Worm (Caenorhabditis elegans): Measurements from ENCODE around the gene F16F9.3.

The F16F9.3 gene

DNA sequence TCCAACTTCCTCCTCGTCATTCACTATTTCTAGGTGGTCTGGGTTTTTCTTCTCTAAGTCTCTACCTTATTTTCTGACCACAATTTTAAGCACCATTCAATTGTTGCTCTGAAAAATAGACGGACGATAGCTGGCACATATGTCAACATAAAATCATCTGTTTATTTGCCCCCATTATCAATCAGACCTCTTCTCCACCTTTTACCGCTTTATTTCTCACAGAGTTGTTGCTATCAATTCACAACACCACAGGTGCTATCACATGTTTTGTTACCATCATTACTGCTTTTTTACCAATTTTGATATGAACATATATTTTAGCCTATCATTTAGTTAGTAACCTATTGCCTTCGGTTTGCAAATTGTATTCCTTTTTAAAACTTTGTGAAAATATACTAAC lies 35.3 kb downstream of the F16F9.3 start (continued):
- TF ChIP-seq hlh-30 (tag; optimal IDR thresholded peaks at IDR 0.05; ENCODE audit: insufficient read depth), result peak; percentile 11
- TF ChIP-seq pqm-1 (tag; optimal IDR thresholded peaks at IDR 0.05), result peak; percentile 19
- TF ChIP-seq lin-1 (GFP tag; IDR thresholded peaks at IDR 0.05), result no peak
- no peak for TF ChIP-seq T20F7.1 (GFP tag; optimal IDR thresholded peaks at IDR 0.05)
- TF ChIP-seq lim-7 (GFP tag; IDR thresholded peaks at IDR 0.05), result no peak

DNA sequence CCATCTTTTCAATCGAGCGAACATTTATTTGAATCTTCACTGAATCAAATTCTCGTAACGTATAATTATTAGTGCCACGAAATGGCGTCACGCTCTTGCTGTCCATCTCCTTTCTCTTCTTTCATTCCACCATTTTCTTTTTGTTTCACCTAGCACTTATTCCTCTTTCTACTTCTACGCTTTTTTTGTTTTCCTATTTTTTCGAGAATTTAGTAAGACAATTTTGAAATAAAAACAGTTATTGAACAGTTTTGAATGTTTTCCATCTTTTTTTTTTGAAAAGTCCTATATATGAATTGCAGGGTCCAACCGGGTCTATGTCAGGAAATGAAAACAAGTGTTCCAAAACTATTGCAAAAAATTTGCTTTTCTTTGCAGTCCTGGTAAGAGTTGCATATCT lies 37.6 kb downstream of the F16F9.3 start, which contains the start of gene T01B10.5:
T01B10.5 (plus strand) TSS at position 301 of the 400 bp plus-strand sequence.
- TF ChIP-seq daf-8 (GFP tag; IDR thresholded peaks at IDR 0.05) (no peak), Y5F2A.4 (GFP tag; optimal IDR thresholded peaks at IDR 0.05) (no peak), jun-1 (tag; optimal IDR thresholded peaks at IDR 0.05) (no peak), hlh-30 (tag; optimal IDR thresholded peaks at IDR 0.05; ENCODE audit: insufficient read depth) (no peak), nhr-6 (tag; optimal IDR thresholded peaks at IDR 0.05) (no peak), ces-1 (GFP tag; optimal IDR thresholded peaks at IDR 0.05) (no peak), F49E8.2 (tag; optimal IDR thresholded peaks at IDR 0.05; ENCODE audit: borderline replicate concordance) (no peak), ctbp-1 (GFP tag; IDR thresholded peaks at IDR 0.05) (no peak), mep-1 (tag; optimal IDR thresholded peaks at IDR 0.05) (no peak), egl-43 (GFP tag; IDR thresholded peaks at IDR 0.05) (no peak), dmd-9 (GFP tag; IDR thresholded peaks at IDR 0.05) (no peak), gei-8 (GFP tag; optimal IDR thresholded peaks at IDR 0.05) (no peak), nhr-237 (tag; optimal IDR thresholded peaks at IDR 0.05) (no peak), lin-13 (GFP tag; optimal IDR thresholded peaks at IDR 0.05) (no peak)

DNA sequence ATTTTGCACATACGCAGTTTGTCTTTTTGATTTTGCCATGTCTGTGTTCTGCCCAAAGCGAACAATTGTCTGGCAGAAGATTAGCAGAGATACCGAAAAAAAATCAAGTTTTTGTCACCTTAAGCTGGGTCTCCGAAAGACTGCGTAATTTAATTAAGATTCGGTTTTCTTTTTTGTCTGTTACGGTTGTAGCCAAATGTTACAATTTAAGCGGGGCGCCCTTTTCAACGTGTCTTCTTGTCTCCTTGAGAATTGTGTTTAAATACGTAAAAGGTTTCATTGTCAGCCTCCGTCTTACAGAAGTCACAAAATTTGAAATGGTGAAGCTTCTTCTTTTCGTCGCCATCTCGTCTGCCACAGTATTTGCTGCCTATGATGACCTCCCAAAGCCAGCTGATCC lies 42.3 kb downstream of the F16F9.3 start, which contains the start of gene grd-14:
grd-14 (plus strand) TSS at position 301 of the 400 bp plus-strand sequence.
- TF ChIP-seq aly-2 (tag; optimal IDR thresholded peaks at IDR 0.05) (no peak), aha-1 (tag) (peak; percentile 13), dmd-8 (GFP tag; IDR thresholded peaks at IDR 0.05) (no peak)

DNA sequence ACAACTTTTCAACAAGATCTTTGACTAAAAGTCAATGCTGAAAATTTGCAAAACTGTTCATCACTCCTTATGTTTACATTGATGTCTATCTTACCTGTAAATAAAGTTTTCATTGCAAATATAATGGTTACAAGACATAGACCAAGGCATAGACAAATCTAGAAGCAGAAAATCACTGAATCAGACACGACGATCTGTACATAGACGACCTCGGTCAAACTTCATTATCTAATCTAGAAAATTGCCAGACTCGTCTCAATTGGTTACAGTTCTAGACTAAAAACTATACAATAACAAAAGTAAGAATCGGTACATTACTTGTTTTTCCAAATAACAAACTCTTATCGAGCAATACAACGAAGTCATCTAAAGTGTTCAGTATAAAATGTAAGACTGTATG lies 43.5 kb downstream of the F16F9.3 start, which contains the start of gene grd-4:
grd-4 (plus strand) TSS at position 301 of the 400 bp plus-strand sequence.
- TF ChIP-seq ceh-20 (GFP tag; IDR thresholded peaks at IDR 0.05), result no peak
- no peak for TF ChIP-seq zip-2 (tag; optimal IDR thresholded peaks at IDR 0.05)
- TF ChIP-seq sdz-12 (GFP tag; optimal IDR thresholded peaks at IDR 0.05), result no peak
- no peak for TF ChIP-seq nhr-41 (GFP tag; IDR thresholded peaks at IDR 0.05)
- TF ChIP-seq lin-38 (GFP tag; IDR thresholded peaks at IDR 0.05), result no peak
- no peak for TF ChIP-seq F44E2.7 (GFP tag; IDR thresholded peaks at IDR 0.05)
- no peak for TF ChIP-seq zfp-3 (GFP tag; conservative IDR thresholded peaks at IDR 0.05)
- TF ChIP-seq spr-3 (GFP tag; optimal IDR thresholded peaks at IDR 0.05), result no peak
- TF ChIP-seq ceh-62 (tag; optimal IDR thresholded peaks at IDR 0.05), result no peak
- no peak for TF ChIP-seq nhr-10 (tag; optimal IDR thresholded peaks at IDR 0.05)
- TF ChIP-seq nhr-6 (tag; optimal IDR thresholded peaks at IDR 0.05), result no peak
- no peak for TF ChIP-seq ztf-7 (tag; optimal IDR thresholded peaks at IDR 0.05)
- TF ChIP-seq nhr-237 (tag; optimal IDR thresholded peaks at IDR 0.05), result no peak
- no peak for TF ChIP-seq unc-130 (GFP tag; optimal IDR thresholded peaks at IDR 0.05)
- no peak for TF ChIP-seq unc-39 (tag; optimal IDR thresholded peaks at IDR 0.05)

DNA sequence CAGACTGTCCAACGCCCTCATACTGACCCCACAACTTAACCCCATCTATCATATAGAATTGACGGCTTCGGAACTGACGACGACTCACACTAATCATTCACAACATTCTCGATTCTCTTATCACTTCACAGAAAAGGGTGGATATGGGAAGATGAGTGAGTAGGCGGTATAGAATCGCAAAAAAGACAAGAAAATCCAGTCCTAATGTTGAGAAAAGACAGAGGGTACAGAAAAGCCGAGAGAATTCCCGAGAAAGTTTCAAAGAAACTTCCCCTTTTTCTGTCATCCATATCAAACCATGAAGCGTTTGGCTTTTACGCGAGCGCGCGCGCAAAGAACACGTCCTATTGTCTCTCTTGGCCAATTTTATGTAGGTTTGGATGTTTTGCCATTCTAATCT lies 46.8 kb downstream of the F16F9.3 start:
- peak; percentile 28 for TF ChIP-seq hlh-11 (tag; optimal IDR thresholded peaks at IDR 0.05)
- TF ChIP-seq unc-62 (GFP tag; optimal IDR thresholded peaks at IDR 0.05 in 1 of 2), result no peak
- TF ChIP-seq unc-62 (tag; optimal IDR thresholded peaks at IDR 0.05), result no peak
- no peak for TF ChIP-seq ces-1 (GFP tag; optimal IDR thresholded peaks at IDR 0.05)
- no peak for TF ChIP-seq madf-9 (GFP tag; conservative IDR thresholded peaks at IDR 0.05)
- no peak for TF ChIP-seq gei-8 (GFP tag; optimal IDR thresholded peaks at IDR 0.05)
- peak in 1 of 2 experiments; percentile 28 for TF ChIP-seq mdl-1 (tag; optimal IDR thresholded peaks at IDR 0.05)
- TF ChIP-seq mep-1 (tag; optimal IDR thresholded peaks at IDR 0.05), result no peak
- TF ChIP-seq Y48G9A.11 (GFP tag; IDR thresholded peaks at IDR 0.05), result no peak
- TF ChIP-seq daf-8 (GFP tag; IDR thresholded peaks at IDR 0.05), result no peak
- no peak for TF ChIP-seq hif-1 (tag; optimal IDR thresholded peaks at IDR 0.05)
- peak; percentile 56 for TF ChIP-seq aha-1 (tag)
- TF ChIP-seq daf-19 (GFP tag; conservative IDR thresholded peaks at IDR 0.05), result no peak
- TF ChIP-seq lim-7 (GFP tag; IDR thresholded peaks at IDR 0.05), result no peak
- TF ChIP-seq cey-2 (tag; optimal IDR thresholded peaks at IDR 0.05; ENCODE audit: borderline replicate concordance, insufficient read depth), result no peak
- TF ChIP-seq nhr-28 (tag; optimal IDR thresholded peaks at IDR 0.05), result no peak
- TF ChIP-seq madf-5 (GFP tag; IDR thresholded peaks at IDR 0.05), result no peak
- TF ChIP-seq arid-1 (GFP tag; conservative IDR thresholded peaks at IDR 0.05), result no peak
